Fruit fly (Drosophila melanogaster) whole organism: ENCODE results near the gene Cpsf100.

ENCODE experiments used
- CG8478 ChIP-seq: fragments of >200 bp; optimal IDR thresholded peaks from 2 replicates; lab custom pipeline; 2018; ENCODE audit warnings: inconsistent platforms
- Dll ChIP-seq: fragments of >200 bp; optimal IDR thresholded peaks from 2 replicates; lab custom pipeline; 2017
- EcR ChIP-seq, 2 experiments: fragments of >200 bp; optimal IDR thresholded peaks; 2 replicates each; lab custom pipeline; 2017; ENCODE audit warnings: missing biosample characterization in 2 of 2, missing genetic modification characterization in 2 of 2, missing genetic modification reagents in 2 of 2
- pan ChIP-seq: fragments of >200 bp; optimal IDR thresholded peaks from 2 replicates; lab custom pipeline; 2017
- psq ChIP-seq: fragments of >200 bp; optimal IDR thresholded peaks from 2 replicates; lab custom pipeline; 2017
- usp ChIP-seq: fragments of >200 bp; optimal IDR thresholded peaks from 2 replicates; lab custom pipeline; 2017; ENCODE audit warnings: missing biosample characterization, missing genetic modification characterization, mixed read lengths

Gene Cpsf100

dm6 chr3R:29027122-29027521, 7.3 kb upstream of the Cpsf100 start, which contains the start of the genes eIF4E6 and CG1951:
eIF4E6 (minus strand) TSS chr3R:29027174.
CG1951 (plus strand) TSS chr3R:29027236.
- no peak for TF ChIP-seq psq (lab: Kevin White, UChicago)
- TF ChIP-seq CG8478, result no peak
- TF ChIP-seq usp (GFP tag; lab: Kevin White, UChicago), result no peak
- no peak for TF ChIP-seq EcR (GFP tag; optimal IDR thresholded peaks at IDR 0.05; lab: Kevin White, UChicago)
- no peak for TF ChIP-seq Dll (lab: Kevin White, UChicago)
- no peak for TF ChIP-seq pan (lab: Kevin White, UChicago)

dm6 chr3R:29032542-29032941, 1.8 kb upstream of the Cpsf100 start, which contains the start of gene Ssl2:
Ssl2 (minus strand) TSS chr3R:29032642.
- TF ChIP-seq CG8478, result no peak
- TF ChIP-seq usp (GFP tag; lab: Kevin White, UChicago), result no peak
- TF ChIP-seq Dll (lab: Kevin White, UChicago), result no peak
- TF ChIP-seq EcR (GFP tag; optimal IDR thresholded peaks at IDR 0.05; lab: Kevin White, UChicago), result no peak
- TF ChIP-seq psq (lab: Kevin White, UChicago), result no peak
- TF ChIP-seq pan (lab: Kevin White, UChicago), result no peak

dm6 chr3R:29038960-29039581, 4.7 kb downstream of the Cpsf100 start, which contains the start of the genes Slu7 and Pkc98E:
Slu7 (minus strand) TSS chr3R:29039071.
Pkc98E (plus strand) TSS chr3R:29039156.
- TF ChIP-seq CG8478 (peak; percentile 46), EcR (GFP tag; optimal IDR thresholded peaks at IDR 0.05; lab: Kevin White, UChicago) (no peak)

dm6 chr3R:29039704-29040430, 5.5 kb downstream of the Cpsf100 start:
- TF ChIP-seq EcR (GFP tag; optimal IDR thresholded peaks at IDR 0.05; lab: Kevin White, UChicago) (no peak), pan (lab: Kevin White, UChicago) (no peak), CG8478 (no peak), psq (lab: Kevin White, UChicago) (no peak), usp (GFP tag; lab: Kevin White, UChicago) (no peak), Dll (lab: Kevin White, UChicago) (no peak)

dm6 chr3R:29040526-29041195, 6.3 kb downstream of the Cpsf100 start:
- TF ChIP-seq EcR (GFP tag; optimal IDR thresholded peaks at IDR 0.05; lab: Kevin White, UChicago) (no peak), pan (lab: Kevin White, UChicago) (no peak), CG8478 (no peak), Dll (lab: Kevin White, UChicago) (no peak), psq (lab: Kevin White, UChicago) (no peak), usp (GFP tag; lab: Kevin White, UChicago) (no peak)

dm6 chr3R:29049055-29049722, 14.8 kb downstream of the Cpsf100 start, which contains the start of gene CG11837:
CG11837 (plus strand) TSS chr3R:29049493.
- TF ChIP-seq pan (lab: Kevin White, UChicago), result no peak
- no peak for TF ChIP-seq psq (lab: Kevin White, UChicago)
- no peak for TF ChIP-seq CG8478
- no peak for TF ChIP-seq Dll (lab: Kevin White, UChicago)
- TF ChIP-seq EcR (GFP tag; optimal IDR thresholded peaks at IDR 0.05; lab: Kevin White, UChicago), result no peak
- no peak for TF ChIP-seq usp (GFP tag; lab: Kevin White, UChicago)

dm6 chr3R:29050756-29051155, 16.4 kb downstream of the Cpsf100 start, which contains the start of gene CG11841:
CG11841 (plus strand) TSS chr3R:29051056.
- TF ChIP-seq psq (lab: Kevin White, UChicago), result no peak
- no peak for TF ChIP-seq usp (GFP tag; lab: Kevin White, UChicago)
- no peak for TF ChIP-seq EcR (GFP tag; optimal IDR thresholded peaks at IDR 0.05; lab: Kevin White, UChicago)
- TF ChIP-seq Dll (lab: Kevin White, UChicago), result no peak
- TF ChIP-seq CG8478, result no peak
- TF ChIP-seq pan (lab: Kevin White, UChicago), result no peak

dm6 chr3R:29052380-29052779, 18.0 kb downstream of the Cpsf100 start, which contains the start of gene CG11842:
CG11842 (plus strand) TSS chr3R:29052680.
- TF ChIP-seq CG8478 (no peak), Dll (lab: Kevin White, UChicago) (no peak), EcR (GFP tag; optimal IDR thresholded peaks at IDR 0.05; lab: Kevin White, UChicago) (no peak)

dm6 chr3R:29054047-29054446, 19.7 kb downstream of the Cpsf100 start, which contains the start of gene CG11843:
CG11843 (plus strand) TSS chr3R:29054347.
- TF ChIP-seq EcR (GFP tag; optimal IDR thresholded peaks at IDR 0.05; lab: Kevin White, UChicago) (no peak), usp (GFP tag; lab: Kevin White, UChicago) (no peak), CG8478 (no peak), psq (lab: Kevin White, UChicago) (no peak), pan (lab: Kevin White, UChicago) (no peak), Dll (lab: Kevin White, UChicago) (no peak)

dm6 chr3R:29055710-29056109, 21.3 kb downstream of the Cpsf100 start, which contains the start of gene Sirt7:
Sirt7 (plus strand) TSS chr3R:29055927.
- no peak for TF ChIP-seq psq (lab: Kevin White, UChicago)
- TF ChIP-seq pan (lab: Kevin White, UChicago), result no peak
- TF ChIP-seq usp (GFP tag; lab: Kevin White, UChicago), result no peak
- no peak for TF ChIP-seq CG8478
- TF ChIP-seq Dll (lab: Kevin White, UChicago), result no peak
- no peak for TF ChIP-seq EcR (GFP tag; optimal IDR thresholded peaks at IDR 0.05; lab: Kevin White, UChicago)
